Fruit fly (Drosophila melanogaster): Measurements from ENCODE around the gene Cat.

DNA sequence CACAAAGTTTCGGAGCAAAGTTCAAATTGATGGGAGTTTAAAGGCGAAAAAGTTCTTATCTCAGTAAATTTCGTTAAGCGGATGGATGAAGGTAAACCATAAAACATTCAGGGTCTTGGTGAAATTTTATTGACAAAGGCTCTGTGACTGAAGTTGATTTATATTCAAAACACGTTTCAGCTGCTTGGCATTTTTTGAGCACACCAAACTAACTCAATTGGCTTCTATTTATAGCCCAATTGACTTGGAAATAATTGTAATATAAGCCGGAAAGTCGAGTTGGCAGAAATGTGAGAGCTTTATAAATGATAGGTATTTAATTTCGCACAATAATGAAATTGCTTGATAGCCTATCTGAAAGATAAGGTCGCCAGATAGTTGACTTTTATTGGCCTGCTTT is 5.7 kb upstream of the Cat start:
- TF ChIP-seq Gug (GFP tag; IDR thresholded peaks at IDR 0.05) (no peak), CG10631 (GFP tag; optimal IDR thresholded peaks at IDR 0.05) (no peak), CG3919 (GFP tag; optimal IDR thresholded peaks at IDR 0.05) (no peak), ss (GFP tag; optimal IDR thresholded peaks at IDR 0.05) (no peak), CG7368 (GFP tag; optimal IDR thresholded peaks at IDR 0.05) (no peak), CG3032 (tag; optimal IDR thresholded peaks at IDR 0.05) (no peak)
